Worm (Caenorhabditis elegans): ENCODE measurements around the gene mcd-1.

- TF ChIP-seq pqm-1 (tag; optimal IDR thresholded peaks at IDR 0.05), result no peak
- no peak for TF ChIP-seq unc-42 (tag; optimal IDR thresholded peaks at IDR 0.05)
- no peak for TF ChIP-seq ama-1 (optimal IDR thresholded peaks at IDR 0.05)
- TF ChIP-seq nfya-1 (tag; optimal IDR thresholded peaks at IDR 0.05), result no peak
- TF ChIP-seq fkh-10 (GFP tag; optimal IDR thresholded peaks at IDR 0.05), result no peak
- no peak for TF ChIP-seq npax-4 (tag; optimal IDR thresholded peaks at IDR 0.05)
Observed at ce11 chrII:13842340-13842739, 46.0 kb upstream of the mcd-1 start.

Measured in whole organism, late embryonic.